Worm (Caenorhabditis elegans): ENCODE data around the gene wago-5.

wago-5 gene

ce11 chrII:5772547-5773142 is 42.6 kb downstream of the wago-5 start (continued):
- no peak for TF ChIP-seq dpl-1 (GFP tag; optimal IDR thresholded peaks at IDR 0.05)
- no peak for TF ChIP-seq nhr-77 (tag; optimal IDR thresholded peaks at IDR 0.05)
- TF ChIP-seq nhr-6 (tag; optimal IDR thresholded peaks at IDR 0.05), result no peak
- TF ChIP-seq ZK337.2 (GFP tag; IDR thresholded peaks at IDR 0.05), result 0 out of 2 replicates have a peak, but pooled peaks have one; percentile 56
- TF ChIP-seq zip-2 (tag; optimal IDR thresholded peaks at IDR 0.05), result no peak
- TF ChIP-seq lin-1 (GFP tag; IDR thresholded peaks at IDR 0.05), result no peak
- no peak for TF ChIP-seq daf-12 (tag; optimal IDR thresholded peaks at IDR 0.05)
- TF ChIP-seq ama-1 (optimal IDR thresholded peaks at IDR 0.05), result no peak
- TF ChIP-seq php-3 (GFP tag; IDR thresholded peaks at IDR 0.05), result peak; percentile 53
- TF ChIP-seq pqm-1 (tag; optimal IDR thresholded peaks at IDR 0.05), result no peak
- no peak for TF ChIP-seq ztf-11 (tag; optimal IDR thresholded peaks at IDR 0.05)
- peak; percentile 59; the same call in 1 of the 2 replicates for TF ChIP-seq Y48G9A.11 (GFP tag; IDR thresholded peaks at IDR 0.05)
- TF ChIP-seq snpc-1.2 (GFP tag; IDR thresholded peaks at IDR 0.05), result peak; percentile 65; the same call in 1 of the 2 replicates
- no peak for TF ChIP-seq nhr-237 (tag; optimal IDR thresholded peaks at IDR 0.05)
- TF ChIP-seq dmd-9 (GFP tag; IDR thresholded peaks at IDR 0.05), result peak; percentile 63
- TF ChIP-seq snpc-4 (tag; optimal IDR thresholded peaks at IDR 0.05), result no peak
- no peak for TF ChIP-seq lin-39 (tag; optimal IDR thresholded peaks at IDR 0.05)
- TF ChIP-seq R02D3.7 (tag; optimal IDR thresholded peaks at IDR 0.05), result no peak
- TF ChIP-seq nhr-111 (GFP tag; optimal IDR thresholded peaks at IDR 0.05), result no peak
- TF ChIP-seq nhr-41 (GFP tag; IDR thresholded peaks at IDR 0.05), result peak; percentile 54; the same call in 1 of the 2 replicates
- TF ChIP-seq ces-1 (GFP tag; optimal IDR thresholded peaks at IDR 0.05), result no peak
- no peak for TF ChIP-seq fos-1 (tag; optimal IDR thresholded peaks at IDR 0.05)
- TF ChIP-seq zip-11 (GFP tag; IDR thresholded peaks at IDR 0.05), result 0 out of 2 replicates have a peak, but pooled peaks have one; percentile 32
- no peak for TF ChIP-seq nhr-10 (tag; optimal IDR thresholded peaks at IDR 0.05)
- peak; percentile 1 for TF ChIP-seq spr-3 (GFP tag; optimal IDR thresholded peaks at IDR 0.05)
- no peak for TF ChIP-seq attf-4 (tag; optimal IDR thresholded peaks at IDR 0.05)
- TF ChIP-seq ceh-44 (GFP tag; IDR thresholded peaks at IDR 0.05), result 0 out of 2 replicates have a peak, but pooled peaks have one; percentile 13
- no peak for TF ChIP-seq zfp-2 (tag; optimal IDR thresholded peaks at IDR 0.05)
- peak; percentile 23 for TF ChIP-seq spr-1 (tag; optimal IDR thresholded peaks at IDR 0.05)
- TF ChIP-seq hlh-11 (tag; optimal IDR thresholded peaks at IDR 0.05), result peak; percentile 11
- peak; percentile 70 for TF ChIP-seq ctbp-1 (GFP tag; IDR thresholded peaks at IDR 0.05)

- TF ChIP-seq nhr-28 (tag; optimal IDR thresholded peaks at IDR 0.05) (peak; percentile 6), daf-16 (GFP tag; optimal IDR thresholded peaks at IDR 0.05) (no peak), daf-16 (tag; optimal IDR thresholded peaks at IDR 0.05) (no peak), gei-8 (GFP tag; optimal IDR thresholded peaks at IDR 0.05) (no peak), lsy-2 (tag; optimal IDR thresholded peaks at IDR 0.05) (no peak), tag-97 (GFP tag; IDR thresholded peaks at IDR 0.05) (no peak), dmd-6 (GFP tag; IDR thresholded peaks at IDR 0.05) (no peak), nhr-237 (tag; optimal IDR thresholded peaks at IDR 0.05) (no peak), dve-1 (tag; optimal IDR thresholded peaks at IDR 0.05; ENCODE audit: insufficient read depth) (no peak), lim-7 (GFP tag; IDR thresholded peaks at IDR 0.05) (no peak), ZK546.5 (tag; optimal IDR thresholded peaks at IDR 0.05) (no peak), nhr-42 (GFP tag; IDR thresholded peaks at IDR 0.05) (no peak), unc-62 (GFP tag; optimal IDR thresholded peaks at IDR 0.05 in 1 of 2) (peak in 1 of 2 experiments; percentile 44), unc-62 (tag; optimal IDR thresholded peaks at IDR 0.05) (no peak)
These were observed 46.9 kb downstream of the wago-5 start for ce11 chrII:5768274-5768820.

All from whole organism, L4 larva.